Worm (Caenorhabditis elegans) whole organism, late embryonic: ENCODE measurements around the gene D2007.2.
A peak's percentile ranks its signal among the peaks of the same experiment; 100 is the strongest.

Source experiments
- C08G9.2 ChIP-seq: sonication (generic microtip); optimal IDR thresholded peaks from 2 replicates; lab custom pipeline; 2016; ENCODE audit warnings: mild to moderate bottlenecking, missing genetic modification characterization, moderate library complexity, missing compliant biosample characterization
- C38D4.7 ChIP-seq: fragments of 200-800 bp; sonication (Bioruptor generic); optimal IDR thresholded peaks from 2 replicates; lab custom pipeline; 2018; ENCODE audit warnings: mild to moderate bottlenecking, missing genetic modification characterization, moderate library complexity, missing compliant biosample characterization
- K09A11.1 ChIP-seq: sonication (generic microtip); optimal IDR thresholded peaks from 2 replicates; lab custom pipeline; 2017; ENCODE audit warnings: antibody characterized with exemption, mild to moderate bottlenecking, missing genetic modification characterization, missing compliant biosample characterization; ENCODE audit not compliant: insufficient read depth
- T23F11.4 ChIP-seq: fragments of 200-800 bp; sonication (Bioruptor generic); optimal IDR thresholded peaks from 2 replicates; lab custom pipeline; 2018; ENCODE audit warnings: mild to moderate bottlenecking, missing genetic modification characterization, missing compliant biosample characterization
- ama-1 ChIP-seq: fragments of 150-350 bp; optimal IDR thresholded peaks from 2 replicates; lab custom pipeline; 2014
- ceh-14 ChIP-seq: sonication (generic microtip); optimal IDR thresholded peaks from 2 replicates; lab custom pipeline; 2016; ENCODE audit warnings: missing genotype, missing genetic modification characterization, missing compliant biosample characterization
- ceh-19 ChIP-seq: fragments of 200-800 bp; sonication (Bioruptor generic); optimal IDR thresholded peaks from 2 replicates; lab custom pipeline; 2018; ENCODE audit warnings: mild to moderate bottlenecking, missing genetic modification characterization, missing compliant biosample characterization
- ceh-24 ChIP-seq: sonication (generic microtip); optimal IDR thresholded peaks from 2 replicates; lab custom pipeline; 2016; ENCODE audit warnings: mild to moderate bottlenecking, missing genetic modification characterization, missing compliant biosample characterization
- ceh-30 ChIP-seq: fragments of 150-350 bp; optimal IDR thresholded peaks from 2 replicates; lab custom pipeline; 2014; ENCODE audit warnings: missing biosample characterization, missing genetic modification characterization
- ceh-31 ChIP-seq: sonication (generic microtip); optimal IDR thresholded peaks from 2 replicates; lab custom pipeline; 2016; ENCODE audit warnings: missing genetic modification characterization, missing compliant biosample characterization
- ceh-45 ChIP-seq: fragments of 200-800 bp; sonication (Bioruptor generic); IDR thresholded peaks from 2 replicates; pipeline ENCODE4 v1.3.6; 2022; ENCODE audit warnings: missing genetic modification reagents, missing genetic modification characterization, missing compliant biosample characterization
- ceh-48 ChIP-seq: sonication (generic microtip); optimal IDR thresholded peaks from 2 replicates; lab custom pipeline; 2016; ENCODE audit warnings: missing genetic modification characterization, inconsistent platforms, missing compliant biosample characterization
- ceh-6 ChIP-seq: fragments of 200-800 bp; sonication (Bioruptor generic); optimal IDR thresholded peaks from 2 replicates; lab custom pipeline; 2018; ENCODE audit warnings: mild to moderate bottlenecking, missing genetic modification characterization, missing compliant biosample characterization
- che-1 ChIP-seq: sonication (generic microtip); optimal IDR thresholded peaks from 2 replicates; lab custom pipeline; 2016; ENCODE audit warnings: mild to moderate bottlenecking, missing genetic modification characterization, missing compliant biosample characterization
- dve-1 ChIP-seq: sonication (generic microtip); optimal IDR thresholded peaks from 2 replicates; lab custom pipeline; 2017; ENCODE audit warnings: antibody characterized with exemption, mild to moderate bottlenecking, missing genetic modification characterization, missing compliant biosample characterization
- elt-2 ChIP-seq: sonication (generic microtip); optimal IDR thresholded peaks from 2 replicates; lab custom pipeline; 2016; ENCODE audit warnings: missing genetic modification reagents, missing genetic modification characterization, missing compliant biosample characterization
- elt-4 ChIP-seq: sonication (generic microtip); optimal IDR thresholded peaks from 2 replicates; lab custom pipeline; 2016; ENCODE audit warnings: missing genetic modification characterization, missing compliant biosample characterization
- ets-4 ChIP-seq: sonication (generic microtip); optimal IDR thresholded peaks from 2 replicates; lab custom pipeline; 2016; ENCODE audit warnings: missing genetic modification characterization, missing compliant biosample characterization
- fax-1 ChIP-seq: sonication (generic microtip); optimal IDR thresholded peaks from 2 replicates; lab custom pipeline; 2016; ENCODE audit warnings: missing genotype, missing genetic modification characterization, missing compliant biosample characterization
- fkh-10 ChIP-seq: fragments of 150-350 bp; optimal IDR thresholded peaks from 2 replicates; lab custom pipeline; 2014; ENCODE audit warnings: missing biosample characterization, missing genetic modification reagents, missing genetic modification characterization
- fkh-6 ChIP-seq: sonication (generic microtip); optimal IDR thresholded peaks from 2 replicates; lab custom pipeline; 2016; ENCODE audit warnings: missing genetic modification characterization, missing compliant biosample characterization
- gmeb-2 ChIP-seq: sonication (generic microtip); optimal IDR thresholded peaks from 2 replicates; lab custom pipeline; 2016; ENCODE audit warnings: missing genetic modification characterization, inconsistent platforms, missing compliant biosample characterization
- hlh-13 ChIP-seq: fragments of 200-800 bp; sonication (Bioruptor generic); optimal IDR thresholded peaks from 2 replicates; lab custom pipeline; 2018; ENCODE audit warnings: mild to moderate bottlenecking, missing genetic modification characterization, missing compliant biosample characterization
- hlh-15 ChIP-seq: sonication (generic microtip); optimal IDR thresholded peaks from 2 replicates; lab custom pipeline; 2016; ENCODE audit warnings: missing genetic modification characterization, missing compliant biosample characterization
- lim-6 ChIP-seq: sonication (generic microtip); optimal IDR thresholded peaks from 2 replicates; lab custom pipeline; 2016; ENCODE audit warnings: missing genetic modification characterization, missing compliant biosample characterization
- lin-11 ChIP-seq: fragments of 200-800 bp; sonication (Bioruptor generic); optimal IDR thresholded peaks from 2 replicates; lab custom pipeline; 2018; ENCODE audit warnings: mild to moderate bottlenecking, missing genetic modification characterization, missing compliant biosample characterization
- mec-3 ChIP-seq: sonication (generic microtip); optimal IDR thresholded peaks from 2 replicates; lab custom pipeline; 2016; ENCODE audit warnings: borderline replicate concordance, missing genetic modification characterization, missing compliant biosample characterization
- nfya-1 ChIP-seq: sonication (generic microtip); optimal IDR thresholded peaks from 2 replicates; lab custom pipeline; 2017; ENCODE audit warnings: missing genetic modification characterization, mild to moderate bottlenecking, missing compliant biosample characterization, antibody characterized with exemption, moderate library complexity
- odd-2 ChIP-seq: sonication (generic microtip); optimal IDR thresholded peaks from 2 replicates; lab custom pipeline; 2017; ENCODE audit warnings: antibody characterized with exemption, mild to moderate bottlenecking, missing genetic modification characterization, missing compliant biosample characterization
- pag-3 ChIP-seq: sonication (generic microtip); optimal IDR thresholded peaks from 2 replicates; lab custom pipeline; 2016; ENCODE audit warnings: missing compliant biosample characterization, missing genetic modification characterization, borderline replicate concordance
- pat-9 ChIP-seq: fragments of 200-800 bp; sonication (Bioruptor generic); optimal IDR thresholded peaks from 2 replicates; lab custom pipeline; 2018; ENCODE audit warnings: mild to moderate bottlenecking, missing genetic modification characterization, moderate library complexity, missing compliant biosample characterization
- pax-1 ChIP-seq: fragments of 150-350 bp; optimal IDR thresholded peaks from 2 replicates; lab custom pipeline; 2014; ENCODE audit warnings: missing biosample characterization, missing genetic modification characterization
- pha-2 ChIP-seq: sonication (generic microtip); optimal IDR thresholded peaks from 2 replicates; lab custom pipeline; 2017; ENCODE audit warnings: mild to moderate bottlenecking, missing genetic modification characterization, missing compliant biosample characterization
- pha-4 ChIP-seq: fragments of 150-350 bp; optimal IDR thresholded peaks from 2 replicates; lab custom pipeline; 2018; ENCODE audit warnings: missing biosample characterization, missing genetic modification reagents, missing genetic modification characterization
- pqm-1 ChIP-seq: sonication (generic microtip); optimal IDR thresholded peaks from 2 replicates; lab custom pipeline; 2016; ENCODE audit warnings: missing genetic modification characterization, missing compliant biosample characterization
- pros-1 ChIP-seq: fragments of 150-350 bp; optimal IDR thresholded peaks from 2 replicates; lab custom pipeline; 2014; ENCODE audit warnings: missing biosample characterization, missing genetic modification reagents, missing genetic modification characterization
- sox-2 ChIP-seq: fragments of 200-800 bp; sonication (Bioruptor generic); IDR thresholded peaks from 2 replicates; pipeline ENCODE4 v1.3.6; 2022; ENCODE audit warnings: missing genetic modification reagents, missing genetic modification characterization, missing compliant biosample characterization
- syd-9 ChIP-seq: sonication (generic microtip); optimal IDR thresholded peaks from 2 replicates; lab custom pipeline; 2016; ENCODE audit warnings: mild to moderate bottlenecking, missing genetic modification characterization, moderate library complexity, missing compliant biosample characterization
- tbx-7 ChIP-seq: sonication (generic microtip); optimal IDR thresholded peaks from 2 replicates; lab custom pipeline; 2016; ENCODE audit warnings: missing genotype, missing genetic modification characterization, missing compliant biosample characterization
- ttx-3 ChIP-seq: sonication (generic microtip); optimal IDR thresholded peaks from 2 replicates; lab custom pipeline; 2016; ENCODE audit warnings: missing genetic modification reagents, missing genetic modification characterization, missing compliant biosample characterization
- unc-42 ChIP-seq: sonication (generic microtip); optimal IDR thresholded peaks from 2 replicates; lab custom pipeline; 2016; ENCODE audit warnings: missing genotype, missing genetic modification characterization, missing compliant biosample characterization
- unc-86 ChIP-seq: sonication (generic microtip); optimal IDR thresholded peaks from 2 replicates; lab custom pipeline; 2016; ENCODE audit warnings: missing genetic modification characterization, missing compliant biosample characterization
- zip-5 ChIP-seq: sonication (generic microtip); optimal IDR thresholded peaks from 2 replicates; lab custom pipeline; 2016; ENCODE audit warnings: missing genetic modification characterization, missing compliant biosample characterization
- ztf-16 ChIP-seq: sonication (generic microtip); optimal IDR thresholded peaks from 2 replicates; lab custom pipeline; 2017; ENCODE audit warnings: missing genetic modification characterization, missing compliant biosample characterization

Gene D2007.2

DNA sequence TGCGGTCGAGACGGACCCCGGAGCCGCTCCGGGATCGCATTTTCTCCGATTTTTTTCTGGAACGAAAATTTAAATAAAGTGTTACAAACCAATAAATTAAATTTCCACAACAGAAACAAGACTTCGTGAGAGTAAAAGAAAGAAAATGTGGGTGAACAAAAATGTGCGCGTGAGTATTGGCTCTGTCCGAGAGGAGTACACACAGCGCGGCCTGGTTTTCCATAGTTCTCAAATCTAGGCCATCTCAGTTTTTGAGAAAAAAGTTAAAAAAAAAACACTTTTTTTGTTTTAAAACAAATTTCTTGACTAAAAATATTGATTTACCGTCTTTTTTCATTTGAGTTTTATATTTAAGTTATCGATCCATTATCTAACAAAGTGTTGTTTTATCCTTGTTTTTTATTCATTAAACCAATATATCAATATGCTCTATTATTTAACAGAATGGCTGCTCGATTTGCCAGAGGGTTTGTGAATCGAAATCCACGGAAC lies 4.1 kb upstream of the D2007.2 start, which contains the start of the genes C14B9.8 and mrpl-18 (continued):
- TF ChIP-seq che-1 (tag; lab: Kevin White, UChicago) (no peak), elt-4 (tag; lab: Kevin White, UChicago) (no peak), pha-2 (tag; lab: Kevin White, UChicago) (no peak), T23F11.4 (GFP tag; lab: Kevin White, UChicago) (no peak), lin-11 (tag; lab: Kevin White, UChicago) (no peak), hlh-15 (tag; lab: Kevin White, UChicago) (peak; percentile 2), fkh-6 (tag; lab: Kevin White, UChicago) (peak; percentile 64), pqm-1 (tag; lab: Kevin White, UChicago) (peak; percentile 4), pha-4 (tag; lab: Kevin White, UChicago) (no peak), fkh-10 (GFP tag; lab: Kevin White, UChicago) (no peak), sox-2 (GFP tag; lab: Robert Waterston, UW) (no peak), ztf-16 (tag; lab: Kevin White, UChicago) (peak; percentile 30), pag-3 (tag; lab: Kevin White, UChicago) (no peak), ceh-6 (no peak), fax-1 (tag; lab: Kevin White, UChicago) (peak; percentile 74), ceh-31 (tag; lab: Kevin White, UChicago) (peak; percentile 95), K09A11.1 (no peak), nfya-1 (tag; lab: Kevin White, UChicago) (no peak), ama-1 (lab: Kevin White, UChicago) (no peak), ttx-3 (no peak), ceh-45 (no peak), hlh-13 (GFP tag; lab: Kevin White, UChicago) (no peak), pat-9 (tag; lab: Kevin White, UChicago) (no peak), tbx-7 (peak; percentile 98), ceh-24 (tag; lab: Kevin White, UChicago) (no peak), unc-42 (tag; lab: Kevin White, UChicago) (peak; percentile 55), zip-5 (tag; lab: Kevin White, UChicago) (peak; percentile 88), C38D4.7 (GFP tag; lab: Kevin White, UChicago) (no peak), odd-2 (tag; lab: Kevin White, UChicago) (no peak), mec-3 (tag; lab: Kevin White, UChicago) (peak; percentile 17), ceh-14 (tag; lab: Kevin White, UChicago) (peak; percentile 2), ets-4 (peak; percentile 84), gmeb-2 (tag; lab: Kevin White, UChicago) (no peak), ceh-30 (tag; lab: Kevin White, UChicago) (no peak), pros-1 (tag; lab: Kevin White, UChicago) (no peak), ceh-48 (tag; lab: Kevin White, UChicago) (no peak), pax-1 (tag; lab: Kevin White, UChicago) (no peak), unc-86 (tag; lab: Kevin White, UChicago) (peak; percentile 29), C08G9.2 (tag; lab: Kevin White, UChicago) (peak; percentile 96), lim-6 (tag; lab: Kevin White, UChicago) (peak; percentile 63), ceh-19 (GFP tag; lab: Kevin White, UChicago) (no peak), elt-2 (tag; lab: Kevin White, UChicago) (peak; percentile 85), syd-9 (tag; lab: Kevin White, UChicago) (no peak), dve-1 (no peak)
